Worm (Caenorhabditis elegans): ENCODE data around the gene T19C3.5.

The T19C3.5 gene

ce11 chrIII:640198-640803 is 12.6 kb upstream of the T19C3.5 start, which contains the start of the genes tag-266 and tag-267:
TSS of gene tag-266 (minus strand) at chrIII:640226.
TSS of gene tag-267 (plus strand) at chrIII:640790.
- TF ChIP-seq hmg-20 (GFP tag; IDR thresholded peaks at IDR 0.05) (no peak), athp-1 (tag; optimal IDR thresholded peaks at IDR 0.05) (peak; percentile 53), attf-5 (GFP tag; optimal IDR thresholded peaks at IDR 0.05) (peak; percentile 84), repo-1 (tag; optimal IDR thresholded peaks at IDR 0.05) (no peak), F23B12.7 (tag; optimal IDR thresholded peaks at IDR 0.05; ENCODE audit: insufficient read depth) (no peak), Y53F4B.3 (GFP tag; IDR thresholded peaks at IDR 0.05) (no peak), hlh-12 (tag; optimal IDR thresholded peaks at IDR 0.05) (no peak), ztf-25 (GFP tag; IDR thresholded peaks at IDR 0.05) (no peak), F39B2.1 (GFP tag; IDR thresholded peaks at IDR 0.05) (no peak), B0035.1 (tag; optimal IDR thresholded peaks at IDR 0.05) (no peak), aptf-2 (GFP tag; conservative IDR thresholded peaks at IDR 0.05) (peak; percentile 47; the same call in 1 of the 2 replicates), lsy-27 (tag; optimal IDR thresholded peaks at IDR 0.05; ENCODE audit: borderline replicate concordance, insufficient read depth) (no peak), ama-1 (optimal IDR thresholded peaks at IDR 0.05) (no peak), ama-1 (GFP tag; optimal IDR thresholded peaks at IDR 0.05) (no peak), hsf-1 (GFP tag; IDR thresholded peaks at IDR 0.05) (no peak), zfh-2 (GFP tag; conservative IDR thresholded peaks at IDR 0.05) (no peak), D2030.7 (GFP tag; IDR thresholded peaks at IDR 0.05) (peak; percentile 54), B0019.2 (GFP tag; conservative IDR thresholded peaks at IDR 0.05) (0 out of 2 replicates have a peak, but pooled peaks have one; percentile 31), Y67H2A.10 (GFP tag; conservative IDR thresholded peaks at IDR 0.05) (no peak), mel-28 (tag; optimal IDR thresholded peaks at IDR 0.05; ENCODE audit: borderline replicate concordance) (no peak), attf-6 (GFP tag; IDR thresholded peaks at IDR 0.05) (no peak), ceh-58 (GFP tag; IDR thresholded peaks at IDR 0.05) (no peak), egl-44 (GFP tag; IDR thresholded peaks at IDR 0.05) (no peak), nfya-1 (tag; optimal IDR thresholded peaks at IDR 0.05; ENCODE audit: borderline replicate concordance, insufficient read depth) (no peak), ekl-4 (GFP tag; IDR thresholded peaks at IDR 0.05) (no peak), ztf-28 (GFP tag; IDR thresholded peaks at IDR 0.05) (0 out of 2 replicates have a peak, but pooled peaks have one; percentile 15), rec-8 (tag; optimal IDR thresholded peaks at IDR 0.05) (peak in 1 of 2 experiments; percentile 16), ets-4 (GFP tag; optimal IDR thresholded peaks at IDR 0.05) (no peak), F37B4.10 (GFP tag; IDR thresholded peaks at IDR 0.05) (no peak), tbp1 (GFP tag; optimal IDR thresholded peaks at IDR 0.05) (peak; percentile 45), F49E8.2 (tag; optimal IDR thresholded peaks at IDR 0.05; ENCODE audit: insufficient read depth) (no peak), Y56A3A.18 (GFP tag; IDR thresholded peaks at IDR 0.05) (no peak), F57A8.1 (GFP tag; optimal IDR thresholded peaks at IDR 0.05) (no peak), let-526 (GFP tag; IDR thresholded peaks at IDR 0.05) (no peak), mxl-1 (tag; optimal IDR thresholded peaks at IDR 0.05) (no peak), lin-40 (tag; optimal IDR thresholded peaks at IDR 0.05) (peak; percentile 68), akir-1 (GFP tag; optimal IDR thresholded peaks at IDR 0.05) (no peak), lir-1 (GFP tag; conservative IDR thresholded peaks at IDR 0.05) (no peak), ztf-22 (GFP tag; optimal IDR thresholded peaks at IDR 0.05) (no peak), dpl-1 (GFP tag; optimal IDR thresholded peaks at IDR 0.05) (no peak), K12H6.12 (tag; optimal IDR thresholded peaks at IDR 0.05) (peak; percentile 82), lin-35 (GFP tag; optimal IDR thresholded peaks at IDR 0.05) (no peak), lsl-1 (GFP tag; optimal IDR thresholded peaks at IDR 0.05) (peak; percentile 47), cebp-1 (GFP tag; IDR thresholded peaks at IDR 0.05) (peak; percentile 41; the same call in 1 of the 2 replicates), cebp-1 (tag; optimal IDR thresholded peaks at IDR 0.05) (peak; percentile 62), bed-2 (GFP tag; IDR thresholded peaks at IDR 0.05) (0 out of 2 replicates have a peak, but pooled peaks have one; percentile 17), lag-1 (GFP tag; IDR thresholded peaks at IDR 0.05) (no peak), gei-17 (GFP tag; optimal IDR thresholded peaks at IDR 0.05) (no peak)

Measured in whole organism, young adult.